Fruit fly (Drosophila melanogaster): ENCODE measurements around the gene CG46412.

dm6 chr3L:11554338-11554737, 9.5 kb downstream of the CG46412 start:
- peak; percentile 70 for TF ChIP-seq Ets96B (tag; optimal IDR thresholded peaks at IDR 0.05)
- peak; percentile 39 for TF ChIP-seq fd59A (GFP tag; optimal IDR thresholded peaks at IDR 0.05)
- TF ChIP-seq OdsH (GFP tag; optimal IDR thresholded peaks at IDR 0.05): peak; percentile 61
- TF ChIP-seq Gug (GFP tag; IDR thresholded peaks at IDR 0.05): no peak
- no peak for TF ChIP-seq fd85E (GFP tag; optimal IDR thresholded peaks at IDR 0.05)
- peak; percentile 89 for TF ChIP-seq Eip78C (GFP tag)
- peak; percentile 70 for TF ChIP-seq CG31627 (GFP tag; optimal IDR thresholded peaks at IDR 0.05)
- peak; percentile 69 for TF ChIP-seq topi (GFP tag; optimal IDR thresholded peaks at IDR 0.05)
- TF ChIP-seq CG4318 (GFP tag; optimal IDR thresholded peaks at IDR 0.05): peak; percentile 43
- TF ChIP-seq CG6276 (GFP tag; optimal IDR thresholded peaks at IDR 0.05): peak; percentile 54
- peak; percentile 47 for TF ChIP-seq CG1621 (tag; optimal IDR thresholded peaks at IDR 0.05)
- TF ChIP-seq fkh (GFP tag; optimal IDR thresholded peaks at IDR 0.05): peak; percentile 54
- peak; percentile 53 for TF ChIP-seq cyc (GFP tag; optimal IDR thresholded peaks at IDR 0.05)
- no peak for TF ChIP-seq vri (GFP tag; optimal IDR thresholded peaks at IDR 0.05)
